Fruit fly (Drosophila melanogaster) whole organism, embryonic: Measurements from ENCODE around the gene Dredd.
A peak's percentile ranks its signal among the peaks of the same experiment; 100 is the strongest.

ENCODE experiments used
- Asciz ChIP-seq: fragments of 200-800 bp; sonication (Bioruptor generic); optimal IDR thresholded peaks from 2 replicates; lab custom pipeline; 2017; ENCODE audit warnings: missing biosample characterization, mild to moderate bottlenecking, missing genetic modification characterization, missing genetic modification reagents
- Atf6 ChIP-seq: fragments of 200-800 bp; sonication (Bioruptor generic); IDR thresholded peaks from 2 replicates; pipeline ENCODE4 v1.3.6; 2022; ENCODE audit warnings: missing biosample characterization, missing genetic modification characterization
- B-H1 ChIP-seq: fragments of 200-800 bp; sonication (Bioruptor generic); IDR thresholded peaks from 3 replicates; pipeline ENCODE4 v1.3.6; 2022; ENCODE audit warnings: missing biosample characterization, missing genetic modification characterization
- BEAF-32 ChIP-seq: fragments of 200-800 bp; sonication (Bioruptor generic); optimal IDR thresholded peaks from 3 replicates; lab custom pipeline; 2017; ENCODE audit warnings: missing biosample characterization, missing genetic modification characterization, mild to moderate bottlenecking, moderate library complexity, missing genetic modification reagents
- CG10431 ChIP-seq: fragments of 200-800 bp; sonication (Bioruptor generic); optimal IDR thresholded peaks from 3 replicates; lab custom pipeline; 2018; ENCODE audit warnings: missing biosample characterization, mild to moderate bottlenecking, missing genetic modification characterization
- CG11723 ChIP-seq: fragments of 200-800 bp; sonication (Bioruptor generic); optimal IDR thresholded peaks from 2 replicates; lab custom pipeline; 2017; ENCODE audit warnings: missing biosample characterization, mild to moderate bottlenecking, missing genetic modification characterization
- CG14014 ChIP-seq: fragments of 200-800 bp; sonication (Bioruptor generic); IDR thresholded peaks from 2 replicates; pipeline ENCODE4 v1.3.6; 2022; ENCODE audit warnings: missing biosample characterization, missing genetic modification characterization
- CG14860 ChIP-seq: fragments of 200-800 bp; sonication (Bioruptor generic); IDR thresholded peaks from 3 replicates; pipeline ENCODE4 v1.3.6; 2022; ENCODE audit warnings: missing biosample characterization, missing genetic modification characterization; ENCODE audit not compliant: partially characterized antibody
- CG16813 ChIP-seq: fragments of 200-800 bp; sonication (Bioruptor generic); IDR thresholded peaks from 3 replicates; pipeline ENCODE4 v1.3.6; 2022; ENCODE audit warnings: missing biosample characterization, missing genetic modification characterization; ENCODE audit not compliant: partially characterized antibody
- CG16863 ChIP-seq: fragments of 200-800 bp; sonication (Bioruptor generic); optimal IDR thresholded peaks from 3 replicates; lab custom pipeline; 2016; ENCODE audit warnings: missing biosample characterization, missing genetic modification characterization
- CG17186 ChIP-seq: fragments of 200-800 bp; sonication (Bioruptor generic); optimal IDR thresholded peaks from 3 replicates; lab custom pipeline; 2017; ENCODE audit warnings: missing biosample characterization, missing genetic modification reagents, missing genetic modification characterization
- CG17912 ChIP-seq: fragments of 200-800 bp; sonication (Bioruptor generic); optimal IDR thresholded peaks from 2 replicates; lab custom pipeline; 2018; ENCODE audit warnings: missing biosample characterization, mild to moderate bottlenecking, missing genetic modification characterization
- CG2199 ChIP-seq: fragments of 200-800 bp; sonication (Bioruptor generic); IDR thresholded peaks from 3 replicates; pipeline ENCODE4 v1.3.6; 2022; ENCODE audit warnings: missing biosample characterization, missing genetic modification characterization
- CG32532 ChIP-seq: fragments of 200-800 bp; sonication (Bioruptor generic); IDR thresholded peaks from 2 replicates; pipeline ENCODE4 v1.3.6; 2022; ENCODE audit warnings: missing biosample characterization, missing genetic modification characterization
- CG33213 ChIP-seq: fragments of 200-800 bp; sonication (Bioruptor generic); optimal IDR thresholded peaks from 3 replicates; lab custom pipeline; 2016; ENCODE audit warnings: missing biosample characterization, missing genetic modification characterization
- CG3847 ChIP-seq: fragments of 200-800 bp; sonication (Bioruptor generic); IDR thresholded peaks from 2 replicates; pipeline ENCODE4 v1.3.6; 2022; ENCODE audit warnings: missing biosample characterization, missing genetic modification characterization
- CG4730 ChIP-seq: fragments of 200-800 bp; sonication (Bioruptor generic); IDR thresholded peaks from 2 replicates; pipeline ENCODE4 v1.3.6; 2022; ENCODE audit warnings: missing biosample characterization, missing genetic modification characterization
- CG7745 ChIP-seq: fragments of 200-800 bp; sonication (Bioruptor generic); optimal IDR thresholded peaks from 2 replicates; lab custom pipeline; 2018; ENCODE audit warnings: missing biosample characterization, mild to moderate bottlenecking, missing genetic modification characterization, moderate library complexity
- CTCF ChIP-seq: fragments of 200-800 bp; sonication (Bioruptor generic); optimal IDR thresholded peaks from 2 replicates; lab custom pipeline; 2017; ENCODE audit warnings: missing biosample characterization, mild to moderate bottlenecking, missing genetic modification characterization, moderate library complexity
- Dek ChIP-seq: fragments of 200-800 bp; sonication (Bioruptor generic); optimal IDR thresholded peaks from 3 replicates; lab custom pipeline; 2019; ENCODE audit warnings: missing biosample characterization, mild to moderate bottlenecking, missing genetic modification characterization, moderate library complexity
- Dp ChIP-seq: fragments of 200-800 bp; sonication (Bioruptor generic); optimal IDR thresholded peaks from 2 replicates; lab custom pipeline; 2018; ENCODE audit warnings: missing biosample characterization, mild to moderate bottlenecking, missing genetic modification characterization, moderate library complexity
- Dref ChIP-seq: fragments of 200-800 bp; sonication (Bioruptor generic); IDR thresholded peaks from 2 replicates; pipeline ENCODE4 v1.3.6; 2022; ENCODE audit warnings: missing biosample characterization, missing genetic modification characterization
- E2f2 ChIP-seq: fragments of 200-800 bp; sonication (Bioruptor generic); IDR thresholded peaks from 2 replicates; pipeline ENCODE4 v1.3.6; 2022; ENCODE audit warnings: missing biosample characterization, missing genetic modification characterization
- ERR ChIP-seq: fragments of 200-800 bp; sonication (Bioruptor generic); optimal IDR thresholded peaks from 2 replicates; lab custom pipeline; 2016; ENCODE audit warnings: missing biosample characterization, missing genetic modification characterization
- Hand ChIP-seq: fragments of 200-800 bp; sonication (Bioruptor generic); optimal IDR thresholded peaks from 2 replicates; lab custom pipeline; 2017; ENCODE audit warnings: mild to moderate bottlenecking, missing biosample characterization, missing genetic modification reagents, missing genetic modification characterization
- Hmr ChIP-seq: fragments of 200-800 bp; sonication (Bioruptor generic); optimal IDR thresholded peaks from 3 replicates; lab custom pipeline; 2017; ENCODE audit warnings: mild to moderate bottlenecking, missing biosample characterization, missing genetic modification reagents, missing genetic modification characterization
- Hr51 ChIP-seq, 2 experiments: fragments of 200-800 bp; sonication (Bioruptor generic); optimal IDR thresholded peaks; 2 replicates in 1 of 2; 3 replicates in 1 of 2; lab custom pipeline; 2016 to 2018; ENCODE audit warnings: missing biosample characterization in 2 of 2, missing genetic modification characterization in 2 of 2, mild to moderate bottlenecking in 1 of 2, moderate library complexity in 1 of 2
- MESR4 ChIP-seq: fragments of 200-800 bp; sonication (Bioruptor generic); optimal IDR thresholded peaks from 2 replicates; lab custom pipeline; 2018; ENCODE audit warnings: missing biosample characterization, mild to moderate bottlenecking, missing genetic modification characterization, moderate library complexity
- NK7.1 ChIP-seq: fragments of 200-800 bp; sonication (Bioruptor generic); optimal IDR thresholded peaks from 3 replicates; lab custom pipeline; 2016; ENCODE audit warnings: missing biosample characterization, missing genetic modification characterization
- Nf-YA ChIP-seq: fragments of 200-800 bp; sonication (Bioruptor generic); IDR thresholded peaks from 2 replicates; pipeline ENCODE4 v1.3.6; 2022; ENCODE audit warnings: missing biosample characterization, missing genetic modification characterization
- Poxn ChIP-seq: fragments of 200-800 bp; sonication (Bioruptor generic); IDR thresholded peaks from 2 replicates; pipeline ENCODE4 v1.3.6; 2022; ENCODE audit warnings: missing biosample characterization, missing genetic modification characterization
- Ptx1 ChIP-seq: fragments of 200-800 bp; sonication (Bioruptor generic); IDR thresholded peaks from 2 replicates; pipeline ENCODE4 v1.3.6; 2022; ENCODE audit warnings: missing biosample characterization, missing genetic modification characterization
- Spps ChIP-seq: fragments of 200-800 bp; sonication (Bioruptor generic); optimal IDR thresholded peaks from 2 replicates; lab custom pipeline; 2018; ENCODE audit warnings: missing biosample characterization, mild to moderate bottlenecking, missing genetic modification characterization
- Sry-δ ChIP-seq: fragments of 200-800 bp; sonication (Bioruptor generic); optimal IDR thresholded peaks from 2 replicates; lab custom pipeline; 2016; ENCODE audit warnings: missing biosample characterization, missing genetic modification characterization
- da ChIP-seq: fragments of 200-800 bp; sonication (Bioruptor generic); optimal IDR thresholded peaks from 2 replicates; lab custom pipeline; 2016; ENCODE audit warnings: missing biosample characterization, missing genetic modification characterization
- dan ChIP-seq: fragments of 200-800 bp; sonication (Bioruptor generic); IDR thresholded peaks from 2 replicates; pipeline ENCODE4 v1.3.6; 2022; ENCODE audit warnings: missing biosample characterization, missing genetic modification characterization
- disco-r ChIP-seq: fragments of 200-800 bp; sonication (Bioruptor generic); optimal IDR thresholded peaks from 2 replicates; lab custom pipeline; 2016; ENCODE audit warnings: missing biosample characterization, missing genetic modification characterization
- fd3F ChIP-seq: fragments of 200-800 bp; sonication (Bioruptor generic); optimal IDR thresholded peaks from 2 replicates; lab custom pipeline; 2018; ENCODE audit warnings: missing biosample characterization, mild to moderate bottlenecking, missing genetic modification characterization, moderate library complexity
- ftz-f1 ChIP-seq: fragments of 200-800 bp; sonication (Bioruptor generic); optimal IDR thresholded peaks from 2 replicates; lab custom pipeline; 2016; ENCODE audit warnings: missing biosample characterization, missing genetic modification characterization
- gcm2 ChIP-seq: fragments of 200-800 bp; sonication (Bioruptor generic); optimal IDR thresholded peaks from 2 replicates; lab custom pipeline; 2016; ENCODE audit warnings: missing biosample characterization, missing genetic modification characterization
- hb ChIP-seq: fragments of 200-800 bp; sonication (Bioruptor generic); IDR thresholded peaks from 3 replicates; pipeline ENCODE4 v1.3.6; 2022; ENCODE audit warnings: missing biosample characterization, missing genetic modification characterization; ENCODE audit not compliant: partially characterized antibody
- hkb ChIP-seq, 2 experiments: fragments of 200-800 bp in 1 of 2; fragments of >200 bp in 1 of 2; sonication (Bioruptor generic) in 1 of 2; IDR thresholded peaks in 1 of 2; optimal IDR thresholded peaks in 1 of 2; 2 replicates each; pipeline versions ENCODE4 v1.3.6 to Lab custom; 2017 to 2022; ENCODE audit warnings: missing biosample characterization in 1 of 2, missing genetic modification characterization in 1 of 2
- ken ChIP-seq: fragments of 200-800 bp; sonication (Bioruptor generic); IDR thresholded peaks from 3 replicates; pipeline ENCODE4 v1.3.6; 2022; ENCODE audit warnings: missing biosample characterization, missing genetic modification characterization
- klu ChIP-seq: fragments of 200-800 bp; sonication (Bioruptor generic); IDR thresholded peaks from 2 replicates; pipeline ENCODE4 v1.3.6; 2022; ENCODE audit warnings: missing biosample characterization, missing genetic modification characterization
- lab ChIP-seq: fragments of 200-800 bp; sonication (Bioruptor generic); optimal IDR thresholded peaks from 3 replicates; lab custom pipeline; 2017; ENCODE audit warnings: missing biosample characterization, missing genetic modification characterization, mild to moderate bottlenecking, moderate library complexity, missing genetic modification reagents
- pan ChIP-seq, 4 experiments: fragments of >200 bp in 3 of 4; fragments of 200-800 bp in 1 of 4; sonication (Bioruptor generic) in 1 of 4; optimal IDR thresholded peaks in 3 of 4; IDR thresholded peaks in 1 of 4; 2 replicates each; pipeline versions ENCODE4 v1.3.6 to Lab custom; 2017 to 2022; ENCODE audit warnings: missing biosample characterization in 2 of 4, missing genetic modification characterization in 2 of 4, mixed read lengths in 1 of 4
- pum ChIP-seq: fragments of 200-800 bp; sonication (Bioruptor generic); optimal IDR thresholded peaks from 2 replicates; lab custom pipeline; 2016; ENCODE audit warnings: missing biosample characterization, missing genetic modification characterization
- sqz ChIP-seq: fragments of 200-800 bp; sonication (Bioruptor generic); optimal IDR thresholded peaks from 3 replicates; lab custom pipeline; 2018; ENCODE audit warnings: missing biosample characterization, mild to moderate bottlenecking, missing genetic modification characterization

Dredd gene

dm6 chrX:629239-629821 lies 6.0 kb downstream of the Dredd start, which contains the start of the genes RpL36 and Mybbp1A (continued):
- TF ChIP-seq CG16813 (GFP tag; lab: Robert Waterston, UW): peak; percentile 92
- peak; percentile 91 for TF ChIP-seq Dref (GFP tag; lab: Robert Waterston, UW)
- peak; percentile 60; the same call in 1 of the 2 replicates for TF ChIP-seq Nf-YA (GFP tag; lab: Robert Waterston, UW)
- peak; percentile 66 for TF ChIP-seq da (GFP tag; lab: Kevin White, UChicago)
- TF ChIP-seq Spps (tag; lab: Kevin White, UChicago): no peak
- peak; percentile 83 for TF ChIP-seq CG32532 (GFP tag; lab: Robert Waterston, UW)
- no peak for TF ChIP-seq CG7745 (tag; lab: Kevin White, UChicago)
- TF ChIP-seq pan (optimal IDR thresholded peaks at IDR 0.05; lab: Kevin White, UChicago): no peak
- TF ChIP-seq pan (GFP tag; optimal IDR thresholded peaks at IDR 0.05 in 1 of 2, IDR thresholded peaks at IDR 0.05 in 1 of 2): peak in 1 of 2 experiments; percentile 67
- peak; percentile 90 for TF ChIP-seq Hmr
- TF ChIP-seq CG10431 (GFP tag; lab: Kevin White, UChicago): peak; percentile 71
- TF ChIP-seq CG14860 (GFP tag; lab: Robert Waterston, UW): peak; percentile 89
- TF ChIP-seq Poxn (GFP tag; lab: Robert Waterston, UW): 0 out of 2 replicates have a peak, but pooled peaks have one; percentile 23
- peak; percentile 63 for TF ChIP-seq Ptx1 (GFP tag; lab: Robert Waterston, UW)
- peak; percentile 75 for TF ChIP-seq Dp (GFP tag; lab: Kevin White, UChicago)
- TF ChIP-seq E2f2 (GFP tag; lab: Robert Waterston, UW): peak; percentile 82
- TF ChIP-seq B-H1 (GFP tag; lab: Robert Waterston, UW): peak; percentile 20; the same call in 1 of the 3 replicates
- TF ChIP-seq klu (GFP tag; lab: Robert Waterston, UW): peak; percentile 30; the same call in 1 of the 2 replicates
- TF ChIP-seq CG2199 (GFP tag; lab: Robert Waterston, UW): 0 out of 3 replicates have a peak, but pooled peaks have one; percentile 17
- peak; percentile 98 for TF ChIP-seq Sry-δ (GFP tag; lab: Kevin White, UChicago)
- peak; percentile 96 for TF ChIP-seq BEAF-32 (GFP tag; lab: Kevin White, UChicago)
- peak; percentile 34 for TF ChIP-seq ERR (GFP tag; lab: Kevin White, UChicago)
- TF ChIP-seq Hand (GFP tag; lab: Kevin White, UChicago): peak; percentile 66
- TF ChIP-seq CG17186 (GFP tag; lab: Kevin White, UChicago): peak; percentile 95
- peak; percentile 41 for TF ChIP-seq Dek (tag; lab: Kevin White, UChicago)
- peak; percentile 74 for TF ChIP-seq CG11723 (GFP tag; lab: Kevin White, UChicago)
- TF ChIP-seq CG17912 (GFP tag; lab: Kevin White, UChicago): peak; percentile 67
- peak; percentile 93 for TF ChIP-seq hb (GFP tag; lab: Robert Waterston, UW)
- TF ChIP-seq ftz-f1 (GFP tag; lab: Kevin White, UChicago): peak; percentile 54
- TF ChIP-seq CG16863: peak; percentile 72
- TF ChIP-seq disco-r (GFP tag; lab: Kevin White, UChicago): peak; percentile 64
- TF ChIP-seq Atf6 (GFP tag; lab: Robert Waterston, UW): peak; percentile 49; the same call in 1 of the 2 replicates
- peak; percentile 55 for TF ChIP-seq fd3F (GFP tag; lab: Kevin White, UChicago)
- peak; percentile 38 for TF ChIP-seq CTCF (GFP tag; lab: Kevin White, UChicago)
- peak; percentile 57 to 67 for TF ChIP-seq Hr51 (GFP tag; optimal IDR thresholded peaks at IDR 0.05; lab: Kevin White, UChicago)
- peak; percentile 79 for TF ChIP-seq CG3847 (GFP tag; lab: Robert Waterston, UW)
- TF ChIP-seq MESR4 (GFP tag; lab: Kevin White, UChicago): peak; percentile 98
- TF ChIP-seq pum: peak; percentile 34
- TF ChIP-seq CG14014 (GFP tag; lab: Robert Waterston, UW): peak; percentile 69
- no peak for TF ChIP-seq Asciz (GFP tag; lab: Kevin White, UChicago)
- TF ChIP-seq CG33213: peak; percentile 82
- TF ChIP-seq gcm2 (GFP tag; lab: Kevin White, UChicago): peak; percentile 41
- peak; percentile 67 for TF ChIP-seq NK7.1 (GFP tag; lab: Kevin White, UChicago)
- TF ChIP-seq lab (GFP tag; lab: Kevin White, UChicago): peak; percentile 87
- peak; percentile 78 for TF ChIP-seq hkb (optimal IDR thresholded peaks at IDR 0.05; lab: Kevin White, UChicago)
- TF ChIP-seq hkb (GFP tag; IDR thresholded peaks at IDR 0.05; lab: Robert Waterston, UW): 0 out of 2 replicates have a peak, but pooled peaks have one; percentile 44
- no peak for TF ChIP-seq dan (GFP tag; lab: Robert Waterston, UW)
- peak; percentile 83 for TF ChIP-seq ken
- peak; percentile 71 for TF ChIP-seq sqz (GFP tag; lab: Kevin White, UChicago)
- peak; percentile 41; the same call in 1 of the 2 replicates for TF ChIP-seq CG4730 (GFP tag; lab: Robert Waterston, UW)
